Fruit fly (Drosophila melanogaster) whole organism, embryonic: ENCODE data around the gene CG17777.

Source experiments
- Asciz ChIP-seq: fragments of 200-800 bp; sonication (Bioruptor generic); optimal IDR thresholded peaks from 2 replicates; lab custom pipeline; 2017; ENCODE audit warnings: missing biosample characterization, mild to moderate bottlenecking, missing genetic modification characterization, missing genetic modification reagents
- CG10321 ChIP-seq: fragments of 200-800 bp; sonication (Bioruptor generic); IDR thresholded peaks from 2 replicates; pipeline ENCODE4 v1.3.6; 2022; ENCODE audit warnings: missing biosample characterization, missing genetic modification characterization
- CG13296 ChIP-seq: fragments of 200-800 bp; sonication (Bioruptor generic); optimal IDR thresholded peaks from 3 replicates; lab custom pipeline; 2018; ENCODE audit warnings: missing biosample characterization, mild to moderate bottlenecking, missing genetic modification characterization
- CG14667 ChIP-seq: fragments of 200-800 bp; sonication (Bioruptor generic); IDR thresholded peaks from 2 replicates; pipeline ENCODE4 v1.3.6; 2022; ENCODE audit warnings: missing biosample characterization, missing genetic modification characterization
- CG16779 ChIP-seq: fragments of 200-800 bp; sonication (Bioruptor generic); IDR thresholded peaks from 2 replicates; pipeline ENCODE4 v1.3.6; 2022; ENCODE audit warnings: missing biosample characterization, missing genetic modification characterization
- CG16813 ChIP-seq: fragments of 200-800 bp; sonication (Bioruptor generic); IDR thresholded peaks from 3 replicates; pipeline ENCODE4 v1.3.6; 2022; ENCODE audit warnings: missing biosample characterization, missing genetic modification characterization; ENCODE audit not compliant: partially characterized antibody
- CG2120 ChIP-seq: fragments of 200-800 bp; sonication (Bioruptor generic); optimal IDR thresholded peaks from 3 replicates; lab custom pipeline; 2016; ENCODE audit warnings: missing biosample characterization, missing genetic modification characterization
- CG2678 ChIP-seq: fragments of 200-800 bp; sonication (Bioruptor generic); optimal IDR thresholded peaks from 3 replicates; lab custom pipeline; 2019; ENCODE audit warnings: missing biosample characterization, mild to moderate bottlenecking, missing genetic modification characterization, moderate library complexity
- CG31388 ChIP-seq: fragments of 200-800 bp; sonication (Bioruptor generic); optimal IDR thresholded peaks from 2 replicates; lab custom pipeline; 2016; ENCODE audit warnings: missing biosample characterization, missing genetic modification characterization
- CG31441 ChIP-seq: fragments of 200-800 bp; sonication (Bioruptor generic); IDR thresholded peaks from 2 replicates; pipeline ENCODE4 v1.3.6; 2022; ENCODE audit warnings: missing biosample characterization, missing genetic modification characterization
- CG3163 ChIP-seq: fragments of 200-800 bp; sonication (Bioruptor generic); optimal IDR thresholded peaks from 3 replicates; lab custom pipeline; 2016; ENCODE audit warnings: missing biosample characterization, missing genetic modification characterization
- CG3838 ChIP-seq: fragments of 200-800 bp; sonication (Bioruptor generic); optimal IDR thresholded peaks from 3 replicates; lab custom pipeline; 2016; ENCODE audit warnings: missing biosample characterization, missing genetic modification characterization
- CG4404 ChIP-seq: fragments of 200-800 bp; sonication (Bioruptor generic); IDR thresholded peaks from 2 replicates; pipeline ENCODE4 v1.3.6; 2022; ENCODE audit warnings: missing biosample characterization, missing genetic modification characterization
- CG6175 ChIP-seq: fragments of 200-800 bp; sonication (Bioruptor generic); IDR thresholded peaks from 3 replicates; pipeline ENCODE4 v1.3.6; 2022; ENCODE audit warnings: missing biosample characterization, missing genetic modification characterization
- CG6683 ChIP-seq: fragments of 200-800 bp; sonication (Bioruptor generic); optimal IDR thresholded peaks from 2 replicates; lab custom pipeline; 2017; ENCODE audit warnings: missing biosample characterization, mild to moderate bottlenecking, missing genetic modification characterization, missing genetic modification reagents
- CG6791 ChIP-seq: fragments of 200-800 bp; sonication (Bioruptor generic); IDR thresholded peaks from 3 replicates; pipeline ENCODE4 v1.3.6; 2022; ENCODE audit warnings: missing biosample characterization, missing genetic modification characterization; ENCODE audit not compliant: partially characterized antibody
- CTCF ChIP-seq: fragments of 200-800 bp; sonication (Bioruptor generic); optimal IDR thresholded peaks from 2 replicates; lab custom pipeline; 2017; ENCODE audit warnings: missing biosample characterization, mild to moderate bottlenecking, missing genetic modification characterization, moderate library complexity
- Camta ChIP-seq: fragments of 200-800 bp; sonication (Bioruptor generic); optimal IDR thresholded peaks from 2 replicates; lab custom pipeline; 2016; ENCODE audit warnings: missing biosample characterization, missing genetic modification characterization
- Chrac-16 ChIP-seq: fragments of 200-800 bp; sonication (Bioruptor generic); optimal IDR thresholded peaks from 3 replicates; lab custom pipeline; 2016; ENCODE audit warnings: missing biosample characterization, missing genetic modification characterization
- Deaf1 ChIP-seq: fragments of 200-800 bp; optimal IDR thresholded peaks from 3 replicates; lab custom pipeline; 2019; ENCODE audit warnings: missing biosample characterization, mild to moderate bottlenecking, missing genetic modification characterization, moderate library complexity
- Dip3 ChIP-seq: fragments of 200-800 bp; sonication (Bioruptor generic); optimal IDR thresholded peaks from 3 replicates; lab custom pipeline; 2016; ENCODE audit warnings: missing biosample characterization, missing genetic modification characterization
- Doc2 ChIP-seq: fragments of 200-800 bp; sonication (Bioruptor generic); IDR thresholded peaks from 2 replicates; pipeline ENCODE4 v1.3.6; 2022; ENCODE audit warnings: missing biosample characterization, missing genetic modification characterization
- Elba2 ChIP-seq: fragments of 200-800 bp; sonication (Bioruptor generic); optimal IDR thresholded peaks from 3 replicates; lab custom pipeline; 2016; ENCODE audit warnings: missing biosample characterization, missing genetic modification characterization
- Gsc ChIP-seq: fragments of 200-800 bp; sonication (Bioruptor generic); IDR thresholded peaks from 2 replicates; pipeline ENCODE4 v1.3.6; 2022; ENCODE audit warnings: missing biosample characterization, missing genetic modification characterization
- HHEX ChIP-seq: fragments of 200-800 bp; sonication (Bioruptor generic); optimal IDR thresholded peaks from 3 replicates; lab custom pipeline; 2017; ENCODE audit warnings: missing biosample characterization, mild to moderate bottlenecking, missing genetic modification characterization, missing genetic modification reagents
- Hey ChIP-seq: fragments of 200-800 bp; sonication (Bioruptor generic); optimal IDR thresholded peaks from 3 replicates; lab custom pipeline; 2018; ENCODE audit warnings: missing biosample characterization, mild to moderate bottlenecking, missing genetic modification characterization
- Hmx ChIP-seq: fragments of 200-800 bp; sonication (Bioruptor generic); optimal IDR thresholded peaks from 2 replicates; lab custom pipeline; 2016; ENCODE audit warnings: missing biosample characterization, missing genetic modification characterization
- Hsf ChIP-seq: fragments of 200-800 bp; sonication (Bioruptor generic); optimal IDR thresholded peaks from 3 replicates; lab custom pipeline; 2016; ENCODE audit warnings: missing biosample characterization, missing genetic modification characterization
- Lhr ChIP-seq: fragments of 200-800 bp; sonication (Bioruptor generic); optimal IDR thresholded peaks from 3 replicates; lab custom pipeline; 2017; ENCODE audit warnings: mild to moderate bottlenecking, missing biosample characterization, missing genetic modification reagents, missing genetic modification characterization
- Lim3 ChIP-seq: fragments of 200-800 bp; sonication (Bioruptor generic); IDR thresholded peaks from 2 replicates; pipeline ENCODE4 v1.3.6; 2022; ENCODE audit warnings: missing biosample characterization, missing genetic modification characterization
- Oli ChIP-seq: fragments of 200-800 bp; sonication (Bioruptor generic); optimal IDR thresholded peaks from 2 replicates; lab custom pipeline; 2018; ENCODE audit warnings: missing biosample characterization, mild to moderate bottlenecking, missing genetic modification characterization, moderate library complexity
- Optix ChIP-seq: fragments of 200-800 bp; sonication (Bioruptor generic); IDR thresholded peaks from 3 replicates; pipeline ENCODE4 v1.3.6; 2022; ENCODE audit warnings: missing biosample characterization, missing genetic modification characterization
- YL-1 ChIP-seq: fragments of 200-800 bp; sonication (Bioruptor generic); optimal IDR thresholded peaks from 3 replicates; lab custom pipeline; 2017; ENCODE audit warnings: missing biosample characterization, mild to moderate bottlenecking, missing genetic modification characterization
- abd-A ChIP-seq: fragments of 200-800 bp; sonication (Bioruptor generic); optimal IDR thresholded peaks from 3 replicates; lab custom pipeline; 2019; ENCODE audit warnings: missing biosample characterization, mild to moderate bottlenecking, missing genetic modification characterization, moderate library complexity
- btn ChIP-seq: fragments of 200-800 bp; sonication (Bioruptor generic); optimal IDR thresholded peaks from 2 replicates; lab custom pipeline; 2016; ENCODE audit warnings: missing biosample characterization, missing genetic modification characterization
- cad ChIP-seq: fragments of >200 bp; optimal IDR thresholded peaks from 2 replicates; lab custom pipeline; 2017; ENCODE audit warnings: missing biosample characterization, missing genetic modification characterization
- caup ChIP-seq: fragments of 200-800 bp; sonication (Bioruptor generic); optimal IDR thresholded peaks from 3 replicates; lab custom pipeline; 2017; ENCODE audit warnings: missing biosample characterization, mild to moderate bottlenecking, missing genetic modification characterization, moderate library complexity; ENCODE audit not compliant: severe bottlenecking
- chinmo ChIP-seq: fragments of 200-800 bp; sonication (Bioruptor generic); IDR thresholded peaks from 4 replicates; pipeline ENCODE4 v1.3.6; 2022; ENCODE audit warnings: missing biosample characterization, missing genetic modification characterization; ENCODE audit not compliant: partially characterized antibody
- cwo ChIP-seq: fragments of 200-800 bp; sonication (Bioruptor generic); optimal IDR thresholded peaks from 3 replicates; lab custom pipeline; 2017; ENCODE audit warnings: missing biosample characterization, missing genetic modification characterization, mild to moderate bottlenecking, moderate library complexity, missing genetic modification reagents
- grau ChIP-seq: fragments of 200-800 bp; optimal IDR thresholded peaks from 3 replicates; lab custom pipeline; 2019; ENCODE audit warnings: missing biosample characterization, mild to moderate bottlenecking, missing genetic modification characterization, moderate library complexity
- gsb-n ChIP-seq: fragments of 200-800 bp; sonication (Bioruptor generic); optimal IDR thresholded peaks from 3 replicates; lab custom pipeline; 2018; ENCODE audit warnings: missing biosample characterization, mild to moderate bottlenecking, missing genetic modification characterization
- hkb ChIP-seq, 2 experiments: fragments of 200-800 bp in 1 of 2; fragments of >200 bp in 1 of 2; sonication (Bioruptor generic) in 1 of 2; IDR thresholded peaks in 1 of 2; optimal IDR thresholded peaks in 1 of 2; 2 replicates each; pipeline versions ENCODE4 v1.3.6 to Lab custom; 2017 to 2022; ENCODE audit warnings: missing biosample characterization in 1 of 2, missing genetic modification characterization in 1 of 2
- kay ChIP-seq: fragments of 200-800 bp; sonication (Bioruptor generic); optimal IDR thresholded peaks from 2 replicates; lab custom pipeline; 2016; ENCODE audit warnings: missing biosample characterization, missing genetic modification characterization
- klu ChIP-seq: fragments of 200-800 bp; sonication (Bioruptor generic); IDR thresholded peaks from 2 replicates; pipeline ENCODE4 v1.3.6; 2022; ENCODE audit warnings: missing biosample characterization, missing genetic modification characterization
- kni ChIP-seq: fragments of 200-800 bp; sonication (Bioruptor generic); optimal IDR thresholded peaks from 3 replicates; lab custom pipeline; 2017; ENCODE audit warnings: mild to moderate bottlenecking, missing biosample characterization, missing genetic modification reagents, missing genetic modification characterization
- rib ChIP-seq: fragments of 200-800 bp; sonication (Bioruptor generic); IDR thresholded peaks from 2 replicates; pipeline ENCODE4 v1.3.6; 2022; ENCODE audit warnings: missing biosample characterization, missing genetic modification characterization
- sens ChIP-seq: fragments of 200-800 bp; sonication (Bioruptor generic); peaks from one replicate; lab custom pipeline; 2016; ENCODE audit warnings: missing biosample characterization, missing genetic modification characterization
- shn ChIP-seq: fragments of 200-800 bp; sonication (Bioruptor generic); optimal IDR thresholded peaks from 3 replicates; lab custom pipeline; 2016; ENCODE audit warnings: missing biosample characterization, missing genetic modification characterization
- sna ChIP-seq: fragments of 200-800 bp; sonication (Bioruptor generic); IDR thresholded peaks from 2 replicates; pipeline ENCODE4 v1.3.6; 2022; ENCODE audit warnings: missing biosample characterization, missing genetic modification characterization; ENCODE audit not compliant: partially characterized antibody
- sug ChIP-seq: fragments of 200-800 bp; optimal IDR thresholded peaks from 2 replicates; lab custom pipeline; 2019; ENCODE audit warnings: missing biosample characterization, mild to moderate bottlenecking, missing genetic modification characterization, moderate library complexity
- wek ChIP-seq: fragments of 200-800 bp; sonication (Bioruptor generic); optimal IDR thresholded peaks from 3 replicates; lab custom pipeline; 2018; ENCODE audit warnings: missing biosample characterization, mild to moderate bottlenecking, missing genetic modification characterization, moderate library complexity
- zf30C ChIP-seq: fragments of 200-800 bp; sonication (Bioruptor generic); optimal IDR thresholded peaks from 3 replicates; lab custom pipeline; 2018; ENCODE audit warnings: missing biosample characterization, mild to moderate bottlenecking, missing genetic modification characterization

Gene CG17777

dm6 chrX:2191896-2192295, 5.2 kb downstream of the CG17777 start:
- no peak for TF ChIP-seq caup (GFP tag; lab: Kevin White, UChicago)
- TF ChIP-seq kay (GFP tag; lab: Kevin White, UChicago): no peak
- no peak for TF ChIP-seq grau (tag; lab: Kevin White, UChicago)
- no peak for TF ChIP-seq Deaf1 (tag; lab: Kevin White, UChicago)
- TF ChIP-seq CG6683 (GFP tag; lab: Kevin White, UChicago): no peak
- TF ChIP-seq Dip3 (GFP tag; lab: Kevin White, UChicago): no peak
- no peak for TF ChIP-seq sna (GFP tag; lab: Robert Waterston, UW)
- TF ChIP-seq Hsf (GFP tag; lab: Kevin White, UChicago): no peak
- TF ChIP-seq HHEX (GFP tag; lab: Kevin White, UChicago): no peak
- no peak for TF ChIP-seq Hmx (GFP tag; lab: Kevin White, UChicago)
- TF ChIP-seq hkb (optimal IDR thresholded peaks at IDR 0.05; lab: Kevin White, UChicago): no peak
- no peak for TF ChIP-seq hkb (GFP tag; IDR thresholded peaks at IDR 0.05; lab: Robert Waterston, UW)
- no peak for TF ChIP-seq Lhr (GFP tag; lab: Kevin White, UChicago)
- no peak for TF ChIP-seq CG6791 (GFP tag; lab: Robert Waterston, UW)
- no peak for TF ChIP-seq CG14667 (GFP tag; lab: Robert Waterston, UW)
- no peak for TF ChIP-seq shn (GFP tag; lab: Kevin White, UChicago)
- TF ChIP-seq Hey (tag; lab: Kevin White, UChicago): no peak
- no peak for TF ChIP-seq Doc2 (GFP tag; lab: Robert Waterston, UW)
- TF ChIP-seq abd-A (tag; lab: Kevin White, UChicago): no peak
- no peak for TF ChIP-seq Oli
- TF ChIP-seq CG16779 (GFP tag; lab: Robert Waterston, UW): no peak
- no peak for TF ChIP-seq btn (GFP tag; lab: Kevin White, UChicago)
- no peak for TF ChIP-seq zf30C (GFP tag; lab: Kevin White, UChicago)
- no peak for TF ChIP-seq cwo
- TF ChIP-seq rib (GFP tag; lab: Robert Waterston, UW): no peak
- TF ChIP-seq Optix (GFP tag; lab: Robert Waterston, UW): no peak
- no peak for TF ChIP-seq CG31388 (GFP tag; lab: Kevin White, UChicago)
- TF ChIP-seq Camta (GFP tag; lab: Kevin White, UChicago): no peak
- TF ChIP-seq CG2120 (GFP tag; lab: Kevin White, UChicago): no peak
- no peak for TF ChIP-seq CG3838
- TF ChIP-seq CG3163 (GFP tag; lab: Kevin White, UChicago): no peak
- no peak for TF ChIP-seq CG10321
- peak; percentile 26 for TF ChIP-seq wek
- TF ChIP-seq cad (GFP tag; lab: Kevin White, UChicago): no peak
- no peak for TF ChIP-seq Elba2 (GFP tag; lab: Kevin White, UChicago)
- no peak for TF ChIP-seq chinmo
- no peak for TF ChIP-seq Lim3
- TF ChIP-seq CG31441: no peak
- TF ChIP-seq CG16813: no peak
- peak; percentile 20 for TF ChIP-seq kni (GFP tag; lab: Kevin White, UChicago)
- no peak for TF ChIP-seq Asciz (GFP tag; lab: Kevin White, UChicago)
- no peak for TF ChIP-seq CG4404 (GFP tag; lab: Robert Waterston, UW)
- TF ChIP-seq YL-1 (GFP tag; lab: Kevin White, UChicago): no peak
- TF ChIP-seq CG2678 (tag; lab: Kevin White, UChicago): no peak
- peak; percentile 5 for TF ChIP-seq sens (GFP tag; lab: Kevin White, UChicago)
- no peak for TF ChIP-seq gsb-n (tag; lab: Kevin White, UChicago)
- no peak for TF ChIP-seq klu
- no peak for TF ChIP-seq Gsc (GFP tag; lab: Robert Waterston, UW)
- TF ChIP-seq CG13296 (GFP tag; lab: Kevin White, UChicago): no peak
- TF ChIP-seq Chrac-16: no peak
- TF ChIP-seq sug (tag; lab: Kevin White, UChicago): peak; percentile 4
- no peak for TF ChIP-seq CG6175 (GFP tag; lab: Robert Waterston, UW)
- TF ChIP-seq CTCF (GFP tag; lab: Kevin White, UChicago): no peak
